Fruit fly (Drosophila melanogaster) whole organism, larva: ENCODE results near the gene CG10347.

Source experiments
- noc ChIP-seq: fragments of 200-800 bp; sonication (Bioruptor generic); optimal IDR thresholded peaks from 3 replicates; lab custom pipeline; 2019; ENCODE audit warnings: missing biosample characterization, mild to moderate bottlenecking, missing genetic modification characterization, moderate library complexity

The CG10347 gene

dm6 chrX:11854758-11855465 lies at the start of gene CG10347, which contains the start of gene ATP7:
Gene CG10347 (minus strand): TSS chrX:11854931.
Gene ATP7 (plus strand): TSS chrX:11855022.
- TF ChIP-seq noc (tag; lab: Kevin White, UChicago) = peak; percentile 30

- TF ChIP-seq noc (tag; lab: Kevin White, UChicago) = no peak
These were observed 40.4 kb upstream of the CG10347 start for dm6 chrX:11895141-11895540.

dm6 chrX:11894198-11894597 lies 39.5 kb upstream of the CG10347 start:
- TF ChIP-seq noc (tag; lab: Kevin White, UChicago) = no peak

dm6 chrX:11893643-11894042 lies 38.9 kb upstream of the CG10347 start, which contains the start of gene wisp:
Gene wisp (plus strand): TSS chrX:11893943.
- TF ChIP-seq noc (tag; lab: Kevin White, UChicago) = no peak

dm6 chrX:11891682-11892179 lies 37.0 kb upstream of the CG10347 start, which contains the start of gene sicily:
Gene sicily (plus strand): TSS chrX:11891732.
- no peak for TF ChIP-seq noc (tag; lab: Kevin White, UChicago)

- no peak for TF ChIP-seq noc (tag; lab: Kevin White, UChicago)
These were observed 33.4 kb upstream of the CG10347 start, which contains the start of gene CG1840 for dm6 chrX:11888142-11888541. Gene CG1840 (plus strand): TSS chrX:11888352.

- TF ChIP-seq noc (tag; lab: Kevin White, UChicago) = peak; percentile 32
These were observed 32.2 kb upstream of the CG10347 start, which contains the start of the genes CG10353 and SelG for dm6 chrX:11886976-11887375. Gene CG10353 (minus strand): TSS chrX:11887162. Gene SelG (plus strand): TSS chrX:11887284.

dm6 chrX:11885356-11885755 lies 30.6 kb upstream of the CG10347 start:
- TF ChIP-seq noc (tag; lab: Kevin White, UChicago) = peak; percentile 64

- no peak for TF ChIP-seq noc (tag; lab: Kevin White, UChicago)
These were observed 29.4 kb upstream of the CG10347 start for dm6 chrX:11884134-11884533.

- TF ChIP-seq noc (tag; lab: Kevin White, UChicago) = no peak
These were observed 27.7 kb upstream of the CG10347 start for dm6 chrX:11882447-11882846.

- no peak for TF ChIP-seq noc (tag; lab: Kevin White, UChicago)
These were observed 27.0 kb upstream of the CG10347 start for dm6 chrX:11881686-11882085.

- no peak for TF ChIP-seq noc (tag; lab: Kevin White, UChicago)
These were observed 22.4 kb upstream of the CG10347 start, which contains the start of gene CG10352 for dm6 chrX:11877165-11877564. Gene CG10352 (minus strand): TSS chrX:11877168.

dm6 chrX:11875146-11875830 lies 20.6 kb upstream of the CG10347 start:
- TF ChIP-seq noc (tag; lab: Kevin White, UChicago) = peak; percentile 40

dm6 chrX:11873116-11873515 lies 18.4 kb upstream of the CG10347 start, which contains the start of gene CG15739:
Gene CG15739 (plus strand): TSS chrX:11873319.
- no peak for TF ChIP-seq noc (tag; lab: Kevin White, UChicago)

dm6 chrX:11872517-11872916 lies 17.8 kb upstream of the CG10347 start, which contains the start of gene BORCS5:
Gene BORCS5 (minus strand): TSS chrX:11872779.
- TF ChIP-seq noc (tag; lab: Kevin White, UChicago) = no peak

- TF ChIP-seq noc (tag; lab: Kevin White, UChicago) = no peak
These were observed 14.1 kb upstream of the CG10347 start, which contains the start of the genes Nrd1 and CG1847 for dm6 chrX:11868866-11869265. Gene Nrd1 (minus strand): TSS chrX:11868893. Gene CG1847 (plus strand): TSS chrX:11869170.
